Worm (Caenorhabditis elegans) whole organism, late embryonic: ENCODE data around the gene F46B6.4.

Experiments used
- K02D7.2 ChIP-seq: sonication (generic microtip); optimal IDR thresholded peaks from 2 replicates; lab custom pipeline; 2017; ENCODE audit warnings: mild to moderate bottlenecking, missing genetic modification characterization, missing compliant biosample characterization
- K09A11.1 ChIP-seq: sonication (generic microtip); optimal IDR thresholded peaks from 2 replicates; lab custom pipeline; 2017; ENCODE audit warnings: antibody characterized with exemption, mild to moderate bottlenecking, missing genetic modification characterization, missing compliant biosample characterization; ENCODE audit not compliant: insufficient read depth
- ahr-1 ChIP-seq: sonication (generic microtip); optimal IDR thresholded peaks from 2 replicates; lab custom pipeline; 2016; ENCODE audit warnings: missing genetic modification characterization, missing compliant biosample characterization
- ceh-19 ChIP-seq: fragments of 200-800 bp; sonication (Bioruptor generic); optimal IDR thresholded peaks from 2 replicates; lab custom pipeline; 2018; ENCODE audit warnings: mild to moderate bottlenecking, missing genetic modification characterization, missing compliant biosample characterization
- ceh-2 ChIP-seq: sonication (generic microtip); optimal IDR thresholded peaks from 2 replicates; lab custom pipeline; 2016; ENCODE audit warnings: missing genotype, missing genetic modification characterization, missing compliant biosample characterization
- ceh-22 ChIP-seq: sonication (generic microtip); optimal IDR thresholded peaks from 2 replicates; lab custom pipeline; 2017; ENCODE audit warnings: missing biosample characterization, missing genetic modification characterization
- ceh-24 ChIP-seq: sonication (generic microtip); optimal IDR thresholded peaks from 2 replicates; lab custom pipeline; 2016; ENCODE audit warnings: mild to moderate bottlenecking, missing genetic modification characterization, missing compliant biosample characterization
- ceh-30 ChIP-seq: fragments of 150-350 bp; optimal IDR thresholded peaks from 2 replicates; lab custom pipeline; 2014; ENCODE audit warnings: missing biosample characterization, missing genetic modification characterization
- ceh-34 ChIP-seq: sonication (generic microtip); optimal IDR thresholded peaks from 2 replicates; lab custom pipeline; 2016; ENCODE audit warnings: mild to moderate bottlenecking, missing genetic modification characterization, missing compliant biosample characterization
- ceh-45 ChIP-seq: fragments of 200-800 bp; sonication (Bioruptor generic); IDR thresholded peaks from 2 replicates; pipeline ENCODE4 v1.3.6; 2022; ENCODE audit warnings: missing genetic modification reagents, missing genetic modification characterization, missing compliant biosample characterization
- ceh-48 ChIP-seq: sonication (generic microtip); optimal IDR thresholded peaks from 2 replicates; lab custom pipeline; 2016; ENCODE audit warnings: missing genetic modification characterization, inconsistent platforms, missing compliant biosample characterization
- ceh-9 ChIP-seq: sonication (generic microtip); optimal IDR thresholded peaks from 2 replicates; lab custom pipeline; 2016; ENCODE audit warnings: mild to moderate bottlenecking, missing genetic modification characterization, inconsistent platforms, missing compliant biosample characterization
- elt-2 ChIP-seq: sonication (generic microtip); optimal IDR thresholded peaks from 2 replicates; lab custom pipeline; 2016; ENCODE audit warnings: missing genetic modification reagents, missing genetic modification characterization, missing compliant biosample characterization
- elt-4 ChIP-seq: sonication (generic microtip); optimal IDR thresholded peaks from 2 replicates; lab custom pipeline; 2016; ENCODE audit warnings: missing genetic modification characterization, missing compliant biosample characterization
- ets-4 ChIP-seq: sonication (generic microtip); optimal IDR thresholded peaks from 2 replicates; lab custom pipeline; 2016; ENCODE audit warnings: missing genetic modification characterization, missing compliant biosample characterization
- fkh-10 ChIP-seq: fragments of 150-350 bp; optimal IDR thresholded peaks from 2 replicates; lab custom pipeline; 2014; ENCODE audit warnings: missing biosample characterization, missing genetic modification reagents, missing genetic modification characterization
- gmeb-2 ChIP-seq: sonication (generic microtip); optimal IDR thresholded peaks from 2 replicates; lab custom pipeline; 2016; ENCODE audit warnings: missing genetic modification characterization, inconsistent platforms, missing compliant biosample characterization
- hlh-30 ChIP-seq: sonication (generic microtip); optimal IDR thresholded peaks from 2 replicates; lab custom pipeline; 2017; ENCODE audit warnings: antibody characterized with exemption, missing genetic modification characterization, missing compliant biosample characterization; ENCODE audit not compliant: insufficient read depth
- hlh-6 ChIP-seq: sonication (generic microtip); optimal IDR thresholded peaks from 2 replicates; lab custom pipeline; 2016; ENCODE audit warnings: missing genotype, missing genetic modification characterization, missing compliant biosample characterization
- lim-6 ChIP-seq: sonication (generic microtip); optimal IDR thresholded peaks from 2 replicates; lab custom pipeline; 2016; ENCODE audit warnings: missing genetic modification characterization, missing compliant biosample characterization
- lin-11 ChIP-seq: fragments of 200-800 bp; sonication (Bioruptor generic); optimal IDR thresholded peaks from 2 replicates; lab custom pipeline; 2018; ENCODE audit warnings: mild to moderate bottlenecking, missing genetic modification characterization, missing compliant biosample characterization
- madf-2 ChIP-seq: sonication (generic microtip); optimal IDR thresholded peaks from 2 replicates; lab custom pipeline; 2017; ENCODE audit warnings: missing genetic modification characterization, missing compliant biosample characterization
- mec-3 ChIP-seq: sonication (generic microtip); optimal IDR thresholded peaks from 2 replicates; lab custom pipeline; 2016; ENCODE audit warnings: borderline replicate concordance, missing genetic modification characterization, missing compliant biosample characterization
- nfya-1 ChIP-seq: sonication (generic microtip); optimal IDR thresholded peaks from 2 replicates; lab custom pipeline; 2017; ENCODE audit warnings: missing genetic modification characterization, mild to moderate bottlenecking, missing compliant biosample characterization, antibody characterized with exemption, moderate library complexity
- nhr-11 ChIP-seq: fragments of 150-350 bp; optimal IDR thresholded peaks from 2 replicates; lab custom pipeline; 2014; ENCODE audit warnings: missing biosample characterization, missing genetic modification characterization
- npax-4 ChIP-seq: sonication (generic microtip); optimal IDR thresholded peaks from 2 replicates; lab custom pipeline; 2016; ENCODE audit warnings: missing genetic modification characterization, missing compliant biosample characterization
- pag-3 ChIP-seq: sonication (generic microtip); optimal IDR thresholded peaks from 2 replicates; lab custom pipeline; 2016; ENCODE audit warnings: missing compliant biosample characterization, missing genetic modification characterization, borderline replicate concordance
- pha-2 ChIP-seq: sonication (generic microtip); optimal IDR thresholded peaks from 2 replicates; lab custom pipeline; 2017; ENCODE audit warnings: mild to moderate bottlenecking, missing genetic modification characterization, missing compliant biosample characterization
- pqm-1 ChIP-seq: sonication (generic microtip); optimal IDR thresholded peaks from 2 replicates; lab custom pipeline; 2016; ENCODE audit warnings: missing genetic modification characterization, missing compliant biosample characterization
- pros-1 ChIP-seq: fragments of 150-350 bp; optimal IDR thresholded peaks from 2 replicates; lab custom pipeline; 2014; ENCODE audit warnings: missing biosample characterization, missing genetic modification reagents, missing genetic modification characterization
- ref-2 ChIP-seq: sonication (generic microtip); optimal IDR thresholded peaks from 2 replicates; lab custom pipeline; 2016; ENCODE audit warnings: missing genetic modification characterization, missing compliant biosample characterization
- sdc-2 ChIP-seq: sonication (generic microtip); optimal IDR thresholded peaks from 2 replicates; lab custom pipeline; 2016; ENCODE audit warnings: missing genotype, missing genetic modification characterization, missing compliant biosample characterization
- syd-9 ChIP-seq: sonication (generic microtip); optimal IDR thresholded peaks from 2 replicates; lab custom pipeline; 2016; ENCODE audit warnings: mild to moderate bottlenecking, missing genetic modification characterization, moderate library complexity, missing compliant biosample characterization
- tbx-7 ChIP-seq: sonication (generic microtip); optimal IDR thresholded peaks from 2 replicates; lab custom pipeline; 2016; ENCODE audit warnings: missing genotype, missing genetic modification characterization, missing compliant biosample characterization
- unc-42 ChIP-seq: sonication (generic microtip); optimal IDR thresholded peaks from 2 replicates; lab custom pipeline; 2016; ENCODE audit warnings: missing genotype, missing genetic modification characterization, missing compliant biosample characterization
- unc-55 ChIP-seq: sonication (generic microtip); optimal IDR thresholded peaks from 2 replicates; lab custom pipeline; 2017; ENCODE audit warnings: missing biosample characterization, missing genetic modification reagents, missing genetic modification characterization
- unc-86 ChIP-seq: sonication (generic microtip); optimal IDR thresholded peaks from 2 replicates; lab custom pipeline; 2016; ENCODE audit warnings: missing genetic modification characterization, missing compliant biosample characterization

Gene F46B6.4

DNA sequence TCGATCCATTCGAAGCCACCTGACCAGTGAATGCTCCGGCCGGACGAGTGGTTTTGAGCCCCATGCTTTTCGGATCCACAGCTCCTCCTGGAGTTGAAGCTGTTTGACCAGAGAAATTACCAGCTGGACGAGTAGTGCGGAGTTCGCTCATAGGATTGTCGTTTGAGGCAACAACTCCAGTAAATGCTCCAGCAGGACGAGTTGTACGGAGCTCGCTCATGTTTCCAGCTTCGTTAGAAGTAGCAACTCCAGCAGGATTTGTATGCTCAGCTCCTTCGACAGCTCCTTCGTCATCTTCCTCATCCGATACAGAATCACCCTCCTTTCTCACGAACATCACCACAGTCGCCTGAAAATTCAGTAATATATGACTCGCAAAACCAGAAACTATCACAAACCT lies 25.8 kb downstream of the F46B6.4 start:
- TF ChIP-seq unc-55 (GFP tag; lab: Kevin White, UChicago) (no peak), lin-11 (tag; lab: Kevin White, UChicago) (no peak), nfya-1 (no peak), pros-1 (tag; lab: Kevin White, UChicago) (no peak), pha-2 (tag; lab: Kevin White, UChicago) (no peak), ceh-19 (no peak), elt-4 (tag; lab: Kevin White, UChicago) (no peak), fkh-10 (GFP tag; lab: Kevin White, UChicago) (no peak), ahr-1 (tag; lab: Kevin White, UChicago) (no peak), unc-86 (no peak), elt-2 (tag; lab: Kevin White, UChicago) (no peak), ceh-9 (tag; lab: Kevin White, UChicago) (no peak), hlh-30 (tag; lab: Kevin White, UChicago) (no peak), K09A11.1 (no peak), syd-9 (no peak), tbx-7 (tag; lab: Kevin White, UChicago) (no peak), hlh-6 (tag; lab: Kevin White, UChicago) (no peak), ceh-48 (tag; lab: Kevin White, UChicago) (no peak)
- TF ChIP-seq, all 69 proteins: peak for 0

DNA sequence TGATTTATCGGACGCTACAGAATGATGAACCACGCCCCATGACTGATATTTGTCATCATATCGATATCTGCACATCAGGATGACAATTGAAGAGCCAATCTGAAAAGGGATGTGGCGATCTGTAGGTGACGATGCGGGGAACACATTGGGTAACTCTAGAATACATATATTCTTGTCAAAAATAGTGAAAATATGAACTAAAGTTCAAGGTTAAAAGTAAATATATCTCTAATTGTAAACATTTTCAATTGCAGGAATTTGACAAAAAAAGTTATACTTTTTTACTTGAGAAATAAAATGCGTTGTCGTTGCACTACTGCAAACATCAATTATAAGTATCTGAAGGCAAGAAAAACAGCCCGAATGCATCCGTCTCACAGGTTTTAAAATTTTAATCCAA lies 26.4 kb downstream of the F46B6.4 start, which contains the start of gene F58E6.6:
F58E6.6 (minus strand) TSS at position 101 of the 400 bp plus-strand sequence.
- TF ChIP-seq nhr-11, result no peak
- TF ChIP-seq madf-2 (tag; lab: Kevin White, UChicago), result no peak
- TF ChIP-seq npax-4, result no peak
- no peak for TF ChIP-seq ceh-34
- TF ChIP-seq gmeb-2, result no peak
- TF ChIP-seq ceh-30 (tag; lab: Kevin White, UChicago), result no peak
- TF ChIP-seq ceh-22 (tag; lab: Kevin White, UChicago), result no peak
- TF ChIP-seq K02D7.2 (tag; lab: Kevin White, UChicago), result no peak
- TF ChIP-seq ceh-2, result no peak
- no peak for TF ChIP-seq ceh-24 (tag; lab: Kevin White, UChicago)
- no peak for TF ChIP-seq ref-2 (tag; lab: Kevin White, UChicago)
- no peak for TF ChIP-seq unc-42
- no peak for TF ChIP-seq unc-86
- no peak for TF ChIP-seq ahr-1 (tag; lab: Kevin White, UChicago)
- TF ChIP-seq lim-6 (tag; lab: Kevin White, UChicago), result no peak
- TF ChIP-seq hlh-6 (tag; lab: Kevin White, UChicago), result no peak
- TF ChIP-seq, all 69 proteins: peak for 0

DNA sequence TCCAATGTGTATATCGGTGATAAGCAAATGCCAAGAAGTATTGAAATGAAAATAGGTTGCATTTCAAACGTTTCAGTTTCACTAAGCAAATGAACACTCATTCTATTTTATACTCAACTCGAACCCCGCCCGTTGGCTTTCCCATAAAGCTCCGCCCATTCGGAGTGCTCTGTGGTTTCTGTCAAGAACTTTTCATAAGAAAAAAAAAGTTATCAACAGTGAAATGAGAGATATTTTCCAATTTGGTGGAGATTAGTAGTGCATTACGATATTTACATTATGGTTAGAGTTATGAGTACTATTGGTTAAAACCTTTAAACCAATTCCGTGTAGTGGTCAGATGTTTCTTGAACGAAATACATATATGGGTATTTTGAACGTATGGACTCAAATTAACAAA lies 29.0 kb downstream of the F46B6.4 start, which contains the start of gene F58E6.4:
F58E6.4 (minus strand) TSS at position 101 of the 400 bp plus-strand sequence.
- TF ChIP-seq ets-4 (no peak), npax-4 (no peak)

DNA sequence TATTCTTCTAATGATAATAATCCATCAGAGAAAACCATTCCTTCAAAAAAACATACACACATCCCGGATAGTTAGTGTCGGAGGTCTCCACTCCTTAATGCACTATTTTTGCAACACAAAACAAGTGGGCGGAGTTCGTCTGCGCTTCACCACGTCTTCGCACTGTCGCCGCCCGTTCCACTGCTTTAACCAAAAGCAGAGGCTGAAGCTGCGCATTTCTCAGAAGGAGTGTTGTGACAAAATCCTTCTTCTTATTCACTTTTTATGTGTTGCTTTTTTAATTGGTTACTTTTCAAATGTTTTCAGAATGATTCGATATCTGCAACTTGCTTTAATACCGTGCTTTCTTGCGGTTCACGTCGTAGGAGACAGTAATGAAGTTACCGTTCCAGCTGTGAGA lies 34.4 kb downstream of the F46B6.4 start, which contains the start of gene F58E6.13:
F58E6.13 (plus strand) TSS at position 301 of the 400 bp plus-strand sequence.
- TF ChIP-seq lin-11 (tag; lab: Kevin White, UChicago), result no peak
- no peak for TF ChIP-seq gmeb-2
- no peak for TF ChIP-seq ceh-45
- TF ChIP-seq pqm-1 (tag; lab: Kevin White, UChicago), result no peak
- no peak for TF ChIP-seq sdc-2 (tag; lab: Kevin White, UChicago)
- TF ChIP-seq pag-3 (tag; lab: Kevin White, UChicago), result no peak
- TF ChIP-seq mec-3 (tag; lab: Kevin White, UChicago), result no peak
- TF ChIP-seq hlh-30 (tag; lab: Kevin White, UChicago), result no peak
